Fruit fly (Drosophila melanogaster): ENCODE measurements around the gene CREG.
A peak's percentile ranks its signal among the peaks of the same experiment; 100 is the strongest.

The CREG gene

dm6 chr3R:17400675-17401118 lies 6.3 kb upstream of the CREG start (continued):
- TF ChIP-seq Eip78C (GFP tag) (peak; percentile 96), fd59A (GFP tag; optimal IDR thresholded peaks at IDR 0.05) (no peak), CG7368 (GFP tag; optimal IDR thresholded peaks at IDR 0.05) (peak; percentile 56), CG8119 (GFP tag; IDR thresholded peaks at IDR 0.05) (peak; percentile 54; the same call in 1 of the 3 replicates), lz (GFP tag; optimal IDR thresholded peaks at IDR 0.05) (peak; percentile 63), achi (GFP tag; optimal IDR thresholded peaks at IDR 0.05) (peak; percentile 52), CG3032 (tag; optimal IDR thresholded peaks at IDR 0.05) (peak; percentile 39), CG6163 (GFP tag; IDR thresholded peaks at IDR 0.05) (peak; percentile 75), acj6 (GFP tag; optimal IDR thresholded peaks at IDR 0.05) (peak; percentile 47), vri (GFP tag; optimal IDR thresholded peaks at IDR 0.05) (no peak), Ets96B (tag; optimal IDR thresholded peaks at IDR 0.05) (peak; percentile 75), CG6792 (GFP tag; optimal IDR thresholded peaks at IDR 0.05) (peak; percentile 64), spab (GFP tag; optimal IDR thresholded peaks at IDR 0.05) (peak; percentile 64), Sox14 (GFP tag; optimal IDR thresholded peaks at IDR 0.05) (peak; percentile 39), net (GFP tag; optimal IDR thresholded peaks at IDR 0.05) (peak; percentile 52), CG6854 (GFP tag; optimal IDR thresholded peaks at IDR 0.05) (peak; percentile 29), fkh (GFP tag; optimal IDR thresholded peaks at IDR 0.05) (no peak)

- TF ChIP-seq fkh (GFP tag; optimal IDR thresholded peaks at IDR 0.05), result peak; percentile 19
- no peak for TF ChIP-seq Hr39 (GFP tag; optimal IDR thresholded peaks at IDR 0.05)
Observed at dm6 chr3R:17400102-17400501, 5.7 kb upstream of the CREG start.

- TF ChIP-seq CG4318 (GFP tag; optimal IDR thresholded peaks at IDR 0.05) (peak; percentile 93), CG7368 (GFP tag; optimal IDR thresholded peaks at IDR 0.05) (peak; percentile 93), eg (GFP tag; IDR thresholded peaks at IDR 0.05) (peak; percentile 89), CG8319 (GFP tag; optimal IDR thresholded peaks at IDR 0.05) (peak; percentile 92), Met (GFP tag; optimal IDR thresholded peaks at IDR 0.05) (peak; percentile 96), Hr4 (GFP tag; optimal IDR thresholded peaks at IDR 0.05) (peak; percentile 96), dac (GFP tag; optimal IDR thresholded peaks at IDR 0.05) (peak; percentile 75), Sox14 (GFP tag; optimal IDR thresholded peaks at IDR 0.05) (peak; percentile 96), Gug (GFP tag; IDR thresholded peaks at IDR 0.05) (peak; percentile 87), Hr38 (GFP tag; optimal IDR thresholded peaks at IDR 0.05) (peak; percentile 32), CG6792 (GFP tag; optimal IDR thresholded peaks at IDR 0.05) (peak; percentile 93), CG6854 (GFP tag; optimal IDR thresholded peaks at IDR 0.05) (peak; percentile 73), CG10669 (GFP tag; optimal IDR thresholded peaks at IDR 0.05) (peak; percentile 94), achi (GFP tag; optimal IDR thresholded peaks at IDR 0.05) (peak; percentile 95), fd59A (GFP tag; optimal IDR thresholded peaks at IDR 0.05) (peak; percentile 87), CG32006 (GFP tag; optimal IDR thresholded peaks at IDR 0.05) (peak; percentile 95), CG6808 (GFP tag; optimal IDR thresholded peaks at IDR 0.05) (peak; percentile 86), CG8632 (GFP tag; optimal IDR thresholded peaks at IDR 0.05) (peak; percentile 93), Blimp-1 (GFP tag; optimal IDR thresholded peaks at IDR 0.05) (peak; percentile 85), CG3032 (tag; optimal IDR thresholded peaks at IDR 0.05) (peak; percentile 96), CG31627 (GFP tag; optimal IDR thresholded peaks at IDR 0.05) (peak; percentile 98), CG11294 (GFP tag; IDR thresholded peaks at IDR 0.05) (peak; percentile 89), spab (GFP tag; optimal IDR thresholded peaks at IDR 0.05) (peak; percentile 83), CG6276 (GFP tag; optimal IDR thresholded peaks at IDR 0.05) (peak; percentile 79), ss (GFP tag; optimal IDR thresholded peaks at IDR 0.05) (peak; percentile 69 to 89), esn (GFP tag; optimal IDR thresholded peaks at IDR 0.05) (peak; percentile 97), CG1621 (tag; optimal IDR thresholded peaks at IDR 0.05) (peak; percentile 87), Eip75B (GFP tag; optimal IDR thresholded peaks at IDR 0.05) (peak; percentile 94), Sox15 (GFP tag; optimal IDR thresholded peaks at IDR 0.05) (peak; percentile 94), CG3919 (GFP tag; optimal IDR thresholded peaks at IDR 0.05) (peak; percentile 95), Sox102F (GFP tag; optimal IDR thresholded peaks at IDR 0.05) (peak; percentile 94), svp (GFP tag) (peak; percentile 97), lz (GFP tag; optimal IDR thresholded peaks at IDR 0.05) (peak; percentile 97), CG11762 (GFP tag; optimal IDR thresholded peaks at IDR 0.05; ENCODE audit: insufficient read depth) (peak; percentile 92), Eip78C (GFP tag) (peak; percentile 97), Eip93F (GFP tag; optimal IDR thresholded peaks at IDR 0.05) (peak; percentile 86), pdm3 (GFP tag; optimal IDR thresholded peaks at IDR 0.05) (peak; percentile 98), CG34406 (GFP tag; optimal IDR thresholded peaks at IDR 0.05) (peak; percentile 94), fkh (GFP tag; optimal IDR thresholded peaks at IDR 0.05) (peak; percentile 96)
Observed at dm6 chr3R:17391313-17391845, 3.1 kb downstream of the CREG start, which contains the start of the genes Brf and sds22. Gene Brf (minus strand): TSS chr3R:17391337. Gene sds22 (plus strand): TSS chr3R:17391594.
